Worm (Caenorhabditis elegans): ENCODE results near the gene clec-162.

Gene clec-162

DNA sequence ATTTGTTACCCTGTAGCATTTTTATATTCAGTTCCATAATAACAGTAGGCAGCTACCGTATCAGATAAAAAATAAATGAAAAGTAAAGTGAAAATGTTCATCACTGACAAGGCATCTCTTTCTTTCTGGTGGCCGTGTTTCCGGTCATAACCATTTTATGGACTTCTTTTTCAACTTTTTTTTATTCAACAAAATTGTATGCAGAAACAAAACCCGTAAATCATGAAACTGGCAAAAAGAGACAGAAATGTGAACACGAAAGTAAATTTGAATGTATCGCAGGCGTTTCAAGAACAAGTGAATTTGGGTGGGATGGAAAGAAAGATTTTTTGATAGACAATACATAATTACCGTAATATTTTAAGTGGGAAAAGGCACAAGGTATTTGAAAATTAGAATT lies at the start of gene clec-162:
TSS of gene clec-162 (minus strand) at position 101 of the 400 bp plus-strand sequence.
- no peak for TF ChIP-seq unc-62 (GFP tag; optimal IDR thresholded peaks at IDR 0.05)

DNA sequence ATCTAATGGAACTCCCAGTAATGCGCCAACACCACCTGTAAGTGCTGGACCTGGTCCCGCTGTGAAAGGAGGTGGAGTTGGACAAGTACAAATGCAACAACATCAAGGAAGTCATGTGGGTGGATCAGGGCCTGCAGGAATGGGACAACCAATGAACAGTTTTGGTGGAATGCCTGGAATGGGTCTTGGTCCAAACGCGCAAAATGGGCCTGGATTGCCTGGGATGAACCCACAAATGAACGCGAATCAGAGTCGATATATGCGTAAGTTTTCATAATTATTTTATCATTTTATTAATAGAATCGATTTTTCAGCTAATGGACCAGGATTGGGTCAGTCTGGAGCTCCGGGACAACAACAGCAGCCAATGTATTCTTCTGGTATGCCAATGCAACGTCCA lies 47.4 kb upstream of the clec-162 start:
- TF ChIP-seq unc-62 (GFP tag; optimal IDR thresholded peaks at IDR 0.05): no peak

DNA sequence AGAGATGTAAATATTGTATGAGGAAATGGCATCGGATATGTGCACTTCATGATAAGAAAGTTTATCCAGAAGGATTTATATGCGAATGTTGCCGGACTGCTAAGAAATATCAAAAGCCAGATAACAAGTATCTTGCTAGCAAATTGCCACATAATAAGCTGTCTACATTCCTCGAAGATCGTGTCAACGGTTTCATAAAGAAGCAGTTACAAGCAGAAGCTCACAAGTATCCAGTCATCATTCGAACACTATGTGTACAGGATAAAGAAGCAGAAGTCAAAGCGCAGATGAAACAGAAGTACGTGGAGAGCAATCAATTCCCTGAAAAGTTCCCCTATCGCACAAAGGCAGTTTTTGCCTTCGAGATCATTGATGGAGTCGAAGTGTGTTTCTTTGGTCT lies 45.6 kb upstream of the clec-162 start:
- TF ChIP-seq unc-62 (GFP tag; optimal IDR thresholded peaks at IDR 0.05): no peak

DNA sequence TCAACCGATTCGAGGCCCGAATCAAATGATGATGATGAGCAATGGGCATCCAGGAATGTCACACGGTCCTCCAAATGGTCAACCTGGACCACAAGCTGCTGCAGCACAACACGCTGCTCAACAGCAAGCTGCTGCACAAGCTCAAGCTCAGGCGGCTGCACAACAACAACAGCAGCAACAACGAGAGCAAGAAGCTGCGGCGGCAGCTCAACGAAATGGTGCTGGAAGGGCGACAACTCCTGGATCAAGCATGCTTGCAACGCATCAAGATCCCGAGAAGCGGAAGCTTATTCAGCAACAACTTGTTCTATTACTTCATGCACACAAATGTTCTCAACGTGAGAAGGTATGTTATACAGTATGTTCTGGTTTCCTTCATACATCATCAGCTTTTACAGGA lies 43.0 kb upstream of the clec-162 start:
- no peak for TF ChIP-seq unc-62 (GFP tag; optimal IDR thresholded peaks at IDR 0.05)

DNA sequence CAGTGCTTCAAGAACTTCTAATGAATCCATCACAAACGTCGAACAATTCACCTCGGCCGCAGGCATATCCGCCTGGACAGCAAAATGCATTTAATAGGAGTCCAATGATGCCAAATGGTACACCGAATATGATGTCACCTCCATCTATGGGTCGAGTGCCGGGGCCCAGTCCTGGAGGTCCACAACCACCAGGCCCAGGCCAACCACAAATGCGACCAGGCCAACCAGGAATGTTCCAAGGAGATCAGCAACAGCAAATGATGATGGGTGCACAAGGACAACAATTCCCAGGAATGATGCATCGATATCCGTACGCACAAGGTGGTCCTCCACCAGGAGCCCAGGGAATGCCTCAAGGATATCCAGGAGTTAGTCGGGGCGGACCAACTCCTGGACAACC lies 42.1 kb upstream of the clec-162 start:
- no peak for TF ChIP-seq unc-62 (GFP tag; optimal IDR thresholded peaks at IDR 0.05)

DNA sequence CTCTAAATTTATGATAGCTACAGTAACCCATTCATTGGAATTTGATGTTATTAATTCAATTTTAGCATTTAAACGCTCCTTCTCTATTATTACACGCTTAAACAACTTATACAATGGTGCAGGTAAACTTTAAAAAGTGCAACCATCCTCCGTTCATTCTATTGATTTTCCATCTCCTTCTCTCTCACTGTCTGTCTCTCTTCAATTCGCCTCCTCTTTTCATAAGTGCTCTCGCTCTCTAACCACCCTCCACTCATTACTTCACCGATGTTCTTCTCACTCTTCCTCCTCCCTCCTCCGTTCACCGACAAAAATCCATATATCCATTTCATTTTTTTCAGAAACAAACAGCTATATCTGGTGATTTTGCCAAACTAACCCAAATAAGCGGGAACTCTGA lies 41.2 kb upstream of the clec-162 start, which contains the start of gene cbp-1:
TSS of gene cbp-1 (plus strand) at position 335 of the 400 bp plus-strand sequence.
- no peak for TF ChIP-seq unc-62 (GFP tag; optimal IDR thresholded peaks at IDR 0.05)

DNA sequence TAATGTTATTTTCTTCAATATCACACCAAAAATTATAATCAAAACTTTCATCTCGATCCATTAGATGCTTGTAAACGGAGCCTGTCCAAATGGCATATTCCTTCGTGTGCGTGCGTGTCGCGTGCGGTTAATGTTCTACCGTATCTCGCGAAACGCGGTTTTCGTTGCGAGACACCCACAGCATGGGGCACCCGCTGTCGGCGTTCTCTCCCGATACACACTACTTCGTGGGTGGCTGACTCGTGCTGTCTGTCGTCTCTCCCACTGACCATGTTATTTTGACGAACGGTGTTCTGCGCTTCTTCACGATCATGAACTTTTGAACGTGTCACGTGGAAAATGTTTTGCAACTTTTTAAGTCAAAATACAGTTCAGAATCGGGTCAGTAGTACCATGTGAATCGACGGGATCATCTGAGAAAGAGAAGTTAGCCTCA lies 40.5 kb upstream of the clec-162 start:
- TF ChIP-seq unc-62 (GFP tag; optimal IDR thresholded peaks at IDR 0.05): no peak

DNA sequence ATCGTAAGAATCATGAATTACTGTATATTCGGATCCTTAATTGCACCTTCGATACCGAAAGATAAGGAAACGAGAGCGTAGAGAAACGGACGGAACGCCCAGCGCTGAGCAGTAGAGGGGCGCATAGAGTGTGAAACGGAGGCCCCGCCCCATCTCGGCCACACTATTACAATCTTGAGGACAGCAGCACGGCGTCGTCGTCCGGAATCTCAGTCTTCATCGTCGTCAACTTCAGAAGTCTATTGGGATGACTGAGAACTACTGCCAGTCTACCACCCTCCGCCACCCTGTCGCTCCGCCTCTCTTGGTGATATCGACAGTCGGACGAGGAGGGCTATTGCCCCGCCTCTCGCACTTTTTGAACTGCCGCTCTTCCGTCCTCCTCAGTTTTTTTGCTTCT lies 39.7 kb upstream of the clec-162 start:
- TF ChIP-seq unc-62 (GFP tag; optimal IDR thresholded peaks at IDR 0.05): no peak

DNA sequence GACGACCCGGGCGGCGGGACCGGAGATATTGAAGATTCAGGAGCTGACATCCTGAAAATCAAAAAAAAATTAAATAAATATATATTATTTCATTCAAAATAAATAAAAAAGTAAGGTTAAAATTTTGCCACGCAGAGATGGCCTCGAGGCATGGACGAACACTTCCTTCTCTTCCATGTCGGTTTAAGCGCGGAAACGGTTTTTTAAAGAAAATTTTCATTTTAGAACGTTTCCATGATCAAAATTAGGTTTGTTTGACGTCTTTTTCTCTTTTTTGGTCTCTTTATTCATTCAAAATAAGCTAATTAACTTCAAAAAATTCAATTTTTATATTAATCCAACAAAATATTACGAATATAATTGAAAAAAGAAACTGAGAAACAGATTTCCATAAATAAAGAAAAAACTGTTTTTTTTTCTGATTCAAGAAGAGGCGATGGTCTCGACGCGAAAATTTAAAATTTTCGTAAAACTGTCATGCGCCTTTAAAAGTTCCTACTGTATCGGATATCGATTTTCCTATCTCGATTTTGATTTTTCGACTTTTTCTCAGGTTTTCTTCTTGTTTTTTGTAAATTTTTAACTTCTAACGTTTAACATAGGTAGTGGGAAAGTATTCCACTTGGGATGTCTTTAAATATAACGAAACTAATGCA lies 37.2 kb upstream of the clec-162 start, which contains the start of gene gcc-2:
TSS of gene gcc-2 (minus strand) at position 51 of the 656 bp plus-strand sequence.
- TF ChIP-seq unc-62 (GFP tag; optimal IDR thresholded peaks at IDR 0.05): no peak

DNA sequence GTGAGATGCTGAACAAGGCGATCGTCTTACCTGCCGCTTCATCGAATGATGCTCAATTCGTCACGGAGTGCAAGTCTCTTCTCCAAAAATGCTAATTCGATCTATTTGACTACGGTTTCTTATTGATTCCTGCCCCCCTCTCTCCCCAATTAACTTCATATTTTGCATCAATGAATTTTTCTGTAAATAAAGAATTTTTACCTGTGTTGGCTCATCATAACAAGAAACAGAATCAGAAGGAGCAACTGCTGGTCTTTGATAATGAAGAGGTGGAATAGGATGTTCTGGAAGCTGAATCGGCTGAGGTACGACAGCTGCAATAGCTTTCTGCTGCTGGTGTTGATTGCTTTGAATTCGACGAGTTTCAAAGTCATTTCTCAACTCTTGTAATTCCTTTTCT lies 35.2 kb upstream of the clec-162 start:
- no peak for TF ChIP-seq unc-62 (GFP tag; optimal IDR thresholded peaks at IDR 0.05)

DNA sequence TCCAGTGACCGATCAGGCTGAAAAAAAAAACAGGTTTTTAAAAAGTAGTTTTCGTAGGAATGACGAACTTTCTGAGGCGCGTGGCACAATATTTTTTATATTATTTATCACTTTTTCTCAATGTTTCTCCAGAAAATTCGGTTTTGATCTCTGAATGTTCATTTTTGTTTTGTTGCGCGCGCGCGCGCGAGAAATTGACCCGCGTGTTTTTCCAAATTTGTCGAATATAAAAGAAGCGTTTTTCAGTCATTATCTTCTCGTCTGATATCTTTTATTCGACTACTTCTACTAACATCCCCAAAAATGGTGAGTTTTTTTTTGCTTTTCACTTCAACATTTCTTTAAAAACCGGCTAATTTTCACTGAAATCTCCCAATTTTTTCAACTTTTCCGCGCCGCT lies 33.8 kb upstream of the clec-162 start, which contains the start of gene rmd-1:
TSS of gene rmd-1 (plus strand) at position 247 of the 400 bp plus-strand sequence.
- TF ChIP-seq unc-62 (GFP tag; optimal IDR thresholded peaks at IDR 0.05): no peak

DNA sequence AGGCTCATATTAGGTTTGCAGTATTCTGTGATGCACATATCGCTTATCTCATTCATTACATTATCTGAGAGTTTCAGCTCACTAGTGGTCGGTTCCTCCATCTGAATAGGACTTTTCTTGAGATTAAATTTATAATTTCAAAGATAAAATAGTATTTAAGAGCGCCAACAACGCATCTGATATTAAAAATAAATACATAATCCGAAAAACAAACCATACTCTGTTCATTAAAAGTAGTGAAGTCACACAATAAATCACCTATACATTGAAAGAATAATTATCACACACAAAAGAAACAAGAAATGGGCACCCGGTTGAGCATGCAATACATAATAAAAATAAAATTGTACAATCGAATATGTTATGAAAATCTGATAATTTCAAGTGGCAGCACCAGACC lies 32.4 kb upstream of the clec-162 start, which contains the start of gene vps-53:
TSS of gene vps-53 (minus strand) at position 101 of the 400 bp plus-strand sequence.
- TF ChIP-seq unc-62 (GFP tag; optimal IDR thresholded peaks at IDR 0.05): no peak

DNA sequence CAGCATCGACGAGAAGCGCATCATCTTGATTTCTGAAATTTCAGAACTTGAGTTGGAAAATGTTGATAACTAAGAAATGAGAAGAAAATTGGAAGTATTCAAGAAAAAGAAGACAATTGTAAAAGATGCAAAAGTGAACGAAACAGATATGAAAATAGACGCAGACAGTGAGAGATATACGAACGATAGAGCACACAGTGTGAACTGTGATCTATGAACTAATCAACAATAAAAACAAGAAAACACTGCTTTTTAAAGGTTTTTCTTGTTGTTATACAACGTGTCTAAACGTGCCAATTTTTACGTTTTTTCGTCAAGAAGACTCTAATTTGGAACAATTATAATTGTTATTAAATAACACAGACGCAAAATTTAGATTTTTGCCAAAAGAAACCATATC lies 27.8 kb upstream of the clec-162 start, which contains the start of gene ech-6:
TSS of gene ech-6 (minus strand) at position 32 of the 400 bp plus-strand sequence.
- no peak for TF ChIP-seq unc-62 (GFP tag; optimal IDR thresholded peaks at IDR 0.05)

DNA sequence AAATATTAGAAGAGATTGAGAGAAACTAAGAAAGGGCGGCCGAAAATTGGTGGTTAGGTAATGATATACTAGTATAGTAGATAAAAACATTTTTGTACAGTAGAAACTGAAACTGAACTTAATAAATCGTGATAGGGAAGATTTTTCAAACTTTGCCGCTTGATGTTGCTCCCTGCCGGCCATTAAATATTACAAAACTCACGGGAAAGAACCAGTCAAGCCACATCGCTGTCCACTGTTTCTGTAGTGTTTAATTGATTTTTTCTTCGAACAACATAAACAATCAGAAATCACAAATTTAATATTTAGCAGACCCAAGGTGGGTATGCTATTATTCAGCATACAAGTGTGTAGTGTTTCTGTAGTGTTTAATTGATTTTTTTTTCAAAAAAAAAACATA lies 26.1 kb upstream of the clec-162 start, which contains the start of gene T05G5.5:
TSS of gene T05G5.5 (minus strand) at position 359 of the 400 bp plus-strand sequence.
- TF ChIP-seq unc-62 (GFP tag; optimal IDR thresholded peaks at IDR 0.05): no peak

DNA sequence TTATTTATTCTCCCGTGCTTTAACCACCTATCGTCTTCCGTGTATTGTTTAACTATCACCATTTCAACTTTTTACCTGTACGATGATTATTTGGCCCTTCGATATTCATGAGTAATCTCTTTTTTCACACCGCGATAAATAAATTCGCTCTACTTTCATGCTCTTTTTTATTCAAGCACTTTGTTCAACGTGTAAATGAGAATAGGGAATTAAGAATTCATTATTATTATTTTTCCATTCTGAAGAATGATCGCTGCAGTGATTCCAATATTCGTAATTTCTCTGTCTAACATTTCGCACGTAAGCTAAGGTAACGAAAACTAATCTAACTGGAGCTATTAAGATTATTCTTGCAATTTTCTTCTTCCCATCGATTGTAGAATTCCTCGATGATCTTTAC lies 23.7 kb upstream of the clec-162 start, which contains the start of gene T05G5.4:
TSS of gene T05G5.4 (plus strand) at position 241 of the 400 bp plus-strand sequence.
- no peak for TF ChIP-seq unc-62 (GFP tag; optimal IDR thresholded peaks at IDR 0.05)

DNA sequence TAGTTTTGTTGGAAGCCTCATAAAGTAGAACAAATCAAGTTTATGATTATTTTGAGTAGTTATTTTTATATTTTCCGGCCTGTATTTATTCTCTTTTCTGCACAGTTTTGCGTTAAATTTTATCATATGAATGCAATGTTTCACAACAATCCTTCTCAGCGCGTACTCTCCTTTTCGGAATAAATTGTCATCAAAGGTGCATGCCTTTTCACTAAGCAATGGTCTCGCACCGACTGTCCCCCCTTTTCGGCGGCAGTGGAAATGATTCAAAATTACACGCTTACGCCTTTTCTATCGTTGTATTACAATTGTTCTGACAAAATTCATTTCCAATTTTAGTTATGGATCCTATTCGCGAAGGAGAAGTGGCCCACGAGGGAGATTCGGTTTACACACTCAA lies 22.1 kb upstream of the clec-162 start, which contains the start of the genes iff-1 and cdk-1:
TSS of gene iff-1 (minus strand) at position 61 of the 400 bp plus-strand sequence.
TSS of gene cdk-1 (plus strand) at position 340 of the 400 bp plus-strand sequence.
- TF ChIP-seq unc-62 (GFP tag; optimal IDR thresholded peaks at IDR 0.05): no peak

DNA sequence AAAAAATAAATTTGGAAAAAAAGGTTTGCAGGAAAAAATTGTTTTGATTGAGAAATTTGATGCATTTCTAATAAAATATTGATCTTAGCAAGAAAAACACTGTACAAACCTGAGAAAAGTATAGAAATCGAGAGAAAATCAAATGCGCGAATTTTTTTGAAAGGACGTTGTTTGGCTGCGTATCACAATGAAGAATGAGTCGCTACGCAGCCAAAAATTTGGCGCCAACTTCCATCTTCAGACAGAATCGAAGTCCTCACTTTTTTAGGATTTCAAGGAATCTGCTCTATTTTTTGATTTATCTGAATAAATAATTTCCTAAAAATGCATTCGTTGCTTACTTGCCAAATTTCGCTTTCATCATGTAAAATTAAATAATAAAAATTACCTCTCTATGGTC lies 21.7 kb upstream of the clec-162 start:
- TF ChIP-seq unc-62 (GFP tag; optimal IDR thresholded peaks at IDR 0.05): no peak

All from whole organism, dauer.